Worm (Caenorhabditis elegans): Measurements from ENCODE around the gene nspb-10.

The nspb-10 gene

ce11 chrII:14611307-14611706 is 23.2 kb upstream of the nspb-10 start:
- TF ChIP-seq W03F9.2 (tag; optimal IDR thresholded peaks at IDR 0.05) (no peak), him-1 (tag; optimal IDR thresholded peaks at IDR 0.05) (no peak), dao-5 (tag; optimal IDR thresholded peaks at IDR 0.05) (no peak)

ce11 chrII:14610492-14611142 is 22.6 kb upstream of the nspb-10 start:
- no peak for TF ChIP-seq W03F9.2 (tag; optimal IDR thresholded peaks at IDR 0.05)
- no peak for TF ChIP-seq dao-5 (tag; optimal IDR thresholded peaks at IDR 0.05)
- TF ChIP-seq him-1 (tag; optimal IDR thresholded peaks at IDR 0.05) = no peak

- TF ChIP-seq dao-5 (tag; optimal IDR thresholded peaks at IDR 0.05) (no peak), W03F9.2 (tag; optimal IDR thresholded peaks at IDR 0.05) (no peak), him-1 (tag; optimal IDR thresholded peaks at IDR 0.05) (no peak)
These were observed 21.4 kb upstream of the nspb-10 start for ce11 chrII:14609297-14609937.

- TF ChIP-seq W03F9.2 (tag; optimal IDR thresholded peaks at IDR 0.05) (no peak), dao-5 (tag; optimal IDR thresholded peaks at IDR 0.05) (no peak), him-1 (tag; optimal IDR thresholded peaks at IDR 0.05) (no peak)
These were observed 20.4 kb upstream of the nspb-10 start for ce11 chrII:14608508-14608907.

ce11 chrII:14606172-14606571 is 18.1 kb upstream of the nspb-10 start, which contains the start of gene arl-3:
Gene arl-3 (plus strand): TSS chrII:14606472.
- TF ChIP-seq him-1 (tag; optimal IDR thresholded peaks at IDR 0.05) (no peak), W03F9.2 (tag; optimal IDR thresholded peaks at IDR 0.05) (no peak), dao-5 (tag; optimal IDR thresholded peaks at IDR 0.05) (no peak)

- TF ChIP-seq him-1 (tag; optimal IDR thresholded peaks at IDR 0.05) (no peak), W03F9.2 (tag; optimal IDR thresholded peaks at IDR 0.05) (no peak), dao-5 (tag; optimal IDR thresholded peaks at IDR 0.05) (no peak)
These were observed 17.4 kb upstream of the nspb-10 start, which contains the start of gene F19H8.2 for ce11 chrII:14605479-14605878. Gene F19H8.2 (minus strand): TSS chrII:14605869.

ce11 chrII:14605026-14605425 is 17.0 kb upstream of the nspb-10 start:
- no peak for TF ChIP-seq him-1 (tag; optimal IDR thresholded peaks at IDR 0.05)
- TF ChIP-seq dao-5 (tag; optimal IDR thresholded peaks at IDR 0.05) = no peak
- TF ChIP-seq W03F9.2 (tag; optimal IDR thresholded peaks at IDR 0.05) = no peak

- no peak for TF ChIP-seq him-1 (tag; optimal IDR thresholded peaks at IDR 0.05)
- TF ChIP-seq W03F9.2 (tag; optimal IDR thresholded peaks at IDR 0.05) = no peak
- no peak for TF ChIP-seq dao-5 (tag; optimal IDR thresholded peaks at IDR 0.05)
These were observed 16.2 kb upstream of the nspb-10 start for ce11 chrII:14604261-14604660.

- TF ChIP-seq W03F9.2 (tag; optimal IDR thresholded peaks at IDR 0.05) = no peak
- no peak for TF ChIP-seq dao-5 (tag; optimal IDR thresholded peaks at IDR 0.05)
- no peak for TF ChIP-seq him-1 (tag; optimal IDR thresholded peaks at IDR 0.05)
These were observed 14.7 kb upstream of the nspb-10 start for ce11 chrII:14602735-14603134.

ce11 chrII:14600852-14601313 is 12.8 kb upstream of the nspb-10 start, which contains the start of gene tps-2:
Gene tps-2 (plus strand): TSS chrII:14600902.
- TF ChIP-seq W03F9.2 (tag; optimal IDR thresholded peaks at IDR 0.05) (no peak), dao-5 (tag; optimal IDR thresholded peaks at IDR 0.05) (no peak), him-1 (tag; optimal IDR thresholded peaks at IDR 0.05) (no peak)

ce11 chrII:14599933-14600630 is 12.0 kb upstream of the nspb-10 start:
- no peak for TF ChIP-seq him-1 (tag; optimal IDR thresholded peaks at IDR 0.05)

ce11 chrII:14599284-14599862 is 11.3 kb upstream of the nspb-10 start:
- no peak for TF ChIP-seq dao-5 (tag; optimal IDR thresholded peaks at IDR 0.05)
- TF ChIP-seq him-1 (tag; optimal IDR thresholded peaks at IDR 0.05) = no peak
- TF ChIP-seq W03F9.2 (tag; optimal IDR thresholded peaks at IDR 0.05) = no peak

- TF ChIP-seq W03F9.2 (tag; optimal IDR thresholded peaks at IDR 0.05) = no peak
- TF ChIP-seq dao-5 (tag; optimal IDR thresholded peaks at IDR 0.05) = no peak
These were observed 10.3 kb upstream of the nspb-10 start for ce11 chrII:14598367-14598766.

- TF ChIP-seq dao-5 (tag; optimal IDR thresholded peaks at IDR 0.05) = no peak
- TF ChIP-seq W03F9.2 (tag; optimal IDR thresholded peaks at IDR 0.05) = no peak
- TF ChIP-seq him-1 (tag; optimal IDR thresholded peaks at IDR 0.05) = no peak
These were observed 9.7 kb upstream of the nspb-10 start for ce11 chrII:14597788-14598187.
